Fruit fly (Drosophila melanogaster) whole organism, embryonic: ENCODE measurements around the gene arx.
A peak's percentile ranks its signal among the peaks of the same experiment; 100 is the strongest.

Experiments used
- CG10979 ChIP-seq: fragments of 200-800 bp; sonication (Bioruptor generic); optimal IDR thresholded peaks from 2 replicates; lab custom pipeline; 2018; ENCODE audit warnings: missing biosample characterization, mild to moderate bottlenecking, missing genetic modification characterization, moderate library complexity
- CG11504 ChIP-seq: fragments of 200-800 bp; sonication (Bioruptor generic); optimal IDR thresholded peaks from 3 replicates; lab custom pipeline; 2019; ENCODE audit warnings: missing biosample characterization, mild to moderate bottlenecking, missing genetic modification characterization, moderate library complexity
- CG11723 ChIP-seq: fragments of 200-800 bp; sonication (Bioruptor generic); optimal IDR thresholded peaks from 2 replicates; lab custom pipeline; 2017; ENCODE audit warnings: missing biosample characterization, mild to moderate bottlenecking, missing genetic modification characterization
- CG12155 ChIP-seq: fragments of 200-800 bp; sonication (Bioruptor generic); optimal IDR thresholded peaks from 3 replicates; lab custom pipeline; 2016; ENCODE audit warnings: missing biosample characterization, missing genetic modification characterization
- CG1233 ChIP-seq: fragments of 200-800 bp; sonication (Bioruptor generic); optimal IDR thresholded peaks from 4 replicates; lab custom pipeline; 2018; ENCODE audit warnings: missing biosample characterization, mild to moderate bottlenecking, missing genetic modification characterization
- CG12391 ChIP-seq: fragments of 200-800 bp; sonication (Bioruptor generic); optimal IDR thresholded peaks from 3 replicates; lab custom pipeline; 2018; ENCODE audit warnings: missing biosample characterization, mild to moderate bottlenecking, missing genetic modification characterization, moderate library complexity
- CG12659 ChIP-seq: fragments of 200-800 bp; sonication (Bioruptor generic); optimal IDR thresholded peaks from 3 replicates; lab custom pipeline; 2017; ENCODE audit warnings: mild to moderate bottlenecking, missing biosample characterization, missing genetic modification reagents, missing genetic modification characterization
- CG12769 ChIP-seq: fragments of 200-800 bp; sonication (Bioruptor generic); optimal IDR thresholded peaks from 2 replicates; lab custom pipeline; 2019; ENCODE audit warnings: missing biosample characterization, mild to moderate bottlenecking, missing genetic modification characterization, moderate library complexity
- CG13287 ChIP-seq: fragments of 200-800 bp; sonication (Bioruptor generic); IDR thresholded peaks from 2 replicates; pipeline ENCODE4 v1.3.6; 2022; ENCODE audit warnings: missing biosample characterization, missing genetic modification characterization; ENCODE audit not compliant: partially characterized antibody
- CG13296 ChIP-seq: fragments of 200-800 bp; sonication (Bioruptor generic); optimal IDR thresholded peaks from 3 replicates; lab custom pipeline; 2018; ENCODE audit warnings: missing biosample characterization, mild to moderate bottlenecking, missing genetic modification characterization
- CG17385 ChIP-seq: fragments of 200-800 bp; sonication (Bioruptor generic); optimal IDR thresholded peaks from 3 replicates; lab custom pipeline; 2018; ENCODE audit warnings: missing biosample characterization, mild to moderate bottlenecking, missing genetic modification characterization
- CG18599 ChIP-seq: fragments of 200-800 bp; sonication (Bioruptor generic); optimal IDR thresholded peaks from 3 replicates; lab custom pipeline; 2017; ENCODE audit warnings: missing biosample characterization, missing genetic modification characterization, mild to moderate bottlenecking, moderate library complexity, missing genetic modification reagents
- CG2199 ChIP-seq: fragments of 200-800 bp; sonication (Bioruptor generic); IDR thresholded peaks from 3 replicates; pipeline ENCODE4 v1.3.6; 2022; ENCODE audit warnings: missing biosample characterization, missing genetic modification characterization
- CG2889 ChIP-seq: fragments of 200-800 bp; sonication (Bioruptor generic); IDR thresholded peaks from 3 replicates; pipeline ENCODE4 v1.3.6; 2022; ENCODE audit warnings: missing biosample characterization, missing genetic modification characterization
- CG32532 ChIP-seq: fragments of 200-800 bp; sonication (Bioruptor generic); IDR thresholded peaks from 2 replicates; pipeline ENCODE4 v1.3.6; 2022; ENCODE audit warnings: missing biosample characterization, missing genetic modification characterization
- CG33557 ChIP-seq: fragments of 200-800 bp; sonication (Bioruptor generic); optimal IDR thresholded peaks from 2 replicates; lab custom pipeline; 2019; ENCODE audit warnings: missing biosample characterization, mild to moderate bottlenecking, missing genetic modification characterization, moderate library complexity
- CG6689 ChIP-seq: fragments of 200-800 bp; sonication (Bioruptor generic); IDR thresholded peaks from 2 replicates; pipeline ENCODE4 v1.3.6; 2022; ENCODE audit warnings: missing biosample characterization, missing genetic modification characterization
- CG6765 ChIP-seq: fragments of 200-800 bp; sonication (Bioruptor generic); optimal IDR thresholded peaks from 3 replicates; lab custom pipeline; 2017; ENCODE audit warnings: missing biosample characterization, mild to moderate bottlenecking, missing genetic modification characterization
- CG7928 ChIP-seq: fragments of 200-800 bp; sonication (Bioruptor generic); optimal IDR thresholded peaks from 2 replicates; lab custom pipeline; 2017; ENCODE audit warnings: missing biosample characterization, mild to moderate bottlenecking, missing genetic modification characterization
- CG7963 ChIP-seq: fragments of 200-800 bp; sonication (Bioruptor generic); IDR thresholded peaks from 3 replicates; pipeline ENCODE4 v1.3.6; 2022; ENCODE audit warnings: missing biosample characterization, missing genetic modification characterization; ENCODE audit not compliant: partially characterized antibody
- CG8290 ChIP-seq, 3 experiments: fragments of 200-800 bp; sonication (Bioruptor generic); optimal IDR thresholded peaks; 2 replicates each; lab custom pipeline; 2016 to 2019; ENCODE audit warnings: missing biosample characterization in 3 of 3, missing genetic modification characterization in 3 of 3, mild to moderate bottlenecking in 2 of 3, moderate library complexity in 1 of 3
- CG9797 ChIP-seq: fragments of 200-800 bp; sonication (Bioruptor generic); optimal IDR thresholded peaks from 3 replicates; lab custom pipeline; 2018; ENCODE audit warnings: missing biosample characterization, mild to moderate bottlenecking, missing genetic modification characterization
- CrebB ChIP-seq: fragments of 200-800 bp; sonication (Bioruptor generic); optimal IDR thresholded peaks from 3 replicates; lab custom pipeline; 2018; ENCODE audit warnings: missing biosample characterization, mild to moderate bottlenecking, missing genetic modification characterization
- E2f1 ChIP-seq: fragments of 200-800 bp; sonication (Bioruptor generic); IDR thresholded peaks from 2 replicates; pipeline ENCODE4 v1.3.6; 2022; ENCODE audit warnings: missing biosample characterization, missing genetic modification characterization
- Gug ChIP-seq: fragments of 200-800 bp; sonication (Bioruptor generic); IDR thresholded peaks from 4 replicates; pipeline ENCODE4 v1.3.6; 2022; ENCODE audit warnings: missing biosample characterization, missing genetic modification characterization
- H15 ChIP-seq: fragments of 200-800 bp; sonication (Bioruptor generic); IDR thresholded peaks from 3 replicates; pipeline ENCODE4 v1.3.6; 2022; ENCODE audit warnings: missing biosample characterization, missing genetic modification characterization
- Hey ChIP-seq: fragments of 200-800 bp; sonication (Bioruptor generic); optimal IDR thresholded peaks from 3 replicates; lab custom pipeline; 2018; ENCODE audit warnings: missing biosample characterization, mild to moderate bottlenecking, missing genetic modification characterization
- HmgZ ChIP-seq: fragments of 200-800 bp; sonication (Bioruptor generic); optimal IDR thresholded peaks from 2 replicates; lab custom pipeline; 2018; ENCODE audit warnings: missing biosample characterization, mild to moderate bottlenecking, missing genetic modification characterization
- Hmr ChIP-seq: fragments of 200-800 bp; sonication (Bioruptor generic); optimal IDR thresholded peaks from 3 replicates; lab custom pipeline; 2017; ENCODE audit warnings: mild to moderate bottlenecking, missing biosample characterization, missing genetic modification reagents, missing genetic modification characterization
- Kr ChIP-seq: fragments of 200-800 bp; sonication (Bioruptor generic); optimal IDR thresholded peaks from 2 replicates; lab custom pipeline; 2017; ENCODE audit warnings: missing biosample characterization, mild to moderate bottlenecking, missing genetic modification characterization
- TFAM ChIP-seq: fragments of 200-800 bp; sonication (Bioruptor generic); optimal IDR thresholded peaks from 2 replicates; lab custom pipeline; 2017; ENCODE audit warnings: missing biosample characterization, missing genetic modification characterization, inconsistent platforms
- Vsx1 ChIP-seq: fragments of 200-800 bp; sonication (Bioruptor generic); optimal IDR thresholded peaks from 2 replicates; lab custom pipeline; 2017; ENCODE audit warnings: missing biosample characterization, mild to moderate bottlenecking, missing genetic modification characterization, missing genetic modification reagents
- YL-1 ChIP-seq: fragments of 200-800 bp; sonication (Bioruptor generic); optimal IDR thresholded peaks from 3 replicates; lab custom pipeline; 2017; ENCODE audit warnings: missing biosample characterization, mild to moderate bottlenecking, missing genetic modification characterization
- az2 ChIP-seq: fragments of 200-800 bp; sonication (Bioruptor generic); optimal IDR thresholded peaks from 3 replicates; lab custom pipeline; 2016; ENCODE audit warnings: missing biosample characterization, missing genetic modification characterization
- crol ChIP-seq: fragments of 200-800 bp; sonication (Bioruptor generic); IDR thresholded peaks from 2 replicates; pipeline ENCODE4 v1.3.6; 2022; ENCODE audit warnings: missing biosample characterization, missing genetic modification characterization
- emc ChIP-seq: fragments of 200-800 bp; sonication (Bioruptor generic); optimal IDR thresholded peaks from 2 replicates; lab custom pipeline; 2016; ENCODE audit warnings: missing biosample characterization, missing genetic modification characterization
- ems ChIP-seq: fragments of 200-800 bp; sonication (Bioruptor generic); optimal IDR thresholded peaks from 3 replicates; lab custom pipeline; 2016; ENCODE audit warnings: missing biosample characterization, missing genetic modification characterization
- fd102C ChIP-seq: fragments of 200-800 bp; sonication (Bioruptor generic); optimal IDR thresholded peaks from 2 replicates; lab custom pipeline; 2018; ENCODE audit warnings: missing biosample characterization, mild to moderate bottlenecking, missing genetic modification characterization, moderate library complexity
- ind ChIP-seq: fragments of 200-800 bp; sonication (Bioruptor generic); optimal IDR thresholded peaks from 3 replicates; lab custom pipeline; 2016; ENCODE audit warnings: missing biosample characterization, missing genetic modification characterization
- jigr1 ChIP-seq: fragments of 200-800 bp; sonication (Bioruptor generic); IDR thresholded peaks from 3 replicates; pipeline ENCODE4 v1.3.6; 2022; ENCODE audit warnings: missing biosample characterization, missing genetic modification characterization
- oc ChIP-seq: fragments of 200-800 bp; sonication (Bioruptor generic); optimal IDR thresholded peaks from 2 replicates; lab custom pipeline; 2018; ENCODE audit warnings: missing biosample characterization, mild to moderate bottlenecking, missing genetic modification characterization, moderate library complexity
- odd ChIP-seq: fragments of 200-800 bp; sonication (Bioruptor generic); optimal IDR thresholded peaks from 2 replicates; lab custom pipeline; 2017; ENCODE audit warnings: missing biosample characterization, mild to moderate bottlenecking, missing genetic modification characterization
- sisA ChIP-seq: fragments of 200-800 bp; sonication (Bioruptor generic); IDR thresholded peaks from 2 replicates; pipeline ENCODE4 v1.3.6; 2022; ENCODE audit warnings: missing biosample characterization, missing genetic modification characterization
- slou ChIP-seq: fragments of 200-800 bp; sonication (Bioruptor generic); optimal IDR thresholded peaks from 3 replicates; lab custom pipeline; 2016; ENCODE audit warnings: missing biosample characterization, missing genetic modification characterization
- tgo ChIP-seq: fragments of 200-800 bp; sonication (Bioruptor generic); IDR thresholded peaks from 3 replicates; pipeline ENCODE4 v1.3.6; 2022; ENCODE audit warnings: missing biosample characterization, missing genetic modification characterization
- unc-4 ChIP-seq: fragments of 200-800 bp; sonication (Bioruptor generic); IDR thresholded peaks from 2 replicates; pipeline ENCODE4 v1.3.6; 2022; ENCODE audit warnings: missing biosample characterization, missing genetic modification characterization; ENCODE audit not compliant: partially characterized antibody
- vfl ChIP-seq: fragments of 200-800 bp; sonication (Bioruptor generic); optimal IDR thresholded peaks from 2 replicates; lab custom pipeline; 2016; ENCODE audit warnings: missing biosample characterization, missing genetic modification characterization
- wek ChIP-seq: fragments of 200-800 bp; sonication (Bioruptor generic); optimal IDR thresholded peaks from 3 replicates; lab custom pipeline; 2018; ENCODE audit warnings: missing biosample characterization, mild to moderate bottlenecking, missing genetic modification characterization, moderate library complexity

arx gene

DNA sequence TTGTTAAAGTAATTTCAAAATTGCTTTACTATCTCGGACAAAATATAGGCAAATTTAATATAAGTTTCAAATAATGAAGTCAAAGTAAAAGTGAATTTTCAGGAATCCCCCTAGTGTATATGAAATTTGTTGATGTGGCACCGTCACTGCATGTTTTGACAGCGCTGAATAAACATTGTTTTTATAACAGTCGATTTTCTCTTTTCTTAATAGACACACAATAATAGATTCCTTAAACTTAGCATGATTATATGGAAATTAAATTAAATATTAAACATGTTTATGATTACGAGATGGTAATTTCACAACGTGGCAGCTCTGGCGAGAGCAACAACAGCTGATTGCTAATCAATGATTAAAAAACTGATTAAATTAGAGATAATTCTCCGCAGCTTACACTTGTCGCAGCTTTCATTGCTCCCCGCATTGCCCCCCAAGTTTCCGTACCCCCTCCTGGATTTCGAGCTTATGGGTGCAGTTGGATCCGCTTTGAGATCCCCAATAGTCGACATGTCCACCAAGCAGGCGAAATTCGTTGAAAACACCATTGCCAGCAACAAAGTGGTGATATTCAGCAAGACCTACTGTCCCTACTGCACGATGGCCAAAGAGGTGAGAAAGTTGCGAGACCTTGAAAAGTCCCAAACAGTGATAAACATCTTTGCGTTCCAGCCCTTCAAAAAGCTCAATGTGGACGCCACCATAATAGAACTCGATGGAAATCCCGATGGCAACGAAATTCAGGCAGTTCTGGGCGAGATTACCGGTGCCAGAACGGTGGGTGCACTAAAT lies 32.1 kb downstream of the arx start, which contains the start of gene Grx1 (continued):
- TF ChIP-seq tgo (GFP tag; lab: Robert Waterston, UW) (peak; percentile 26; the same call in 1 of the 3 replicates), CG10979 (tag; lab: Kevin White, UChicago) (peak; percentile 51), HmgZ (tag; lab: Kevin White, UChicago) (no peak), Gug (GFP tag; lab: Robert Waterston, UW) (no peak), Hmr (GFP tag; lab: Kevin White, UChicago) (peak; percentile 59), crol (GFP tag; lab: Robert Waterston, UW) (peak; percentile 77), CG6765 (peak; percentile 61), Hey (tag; lab: Kevin White, UChicago) (no peak), CG8290 (GFP tag; optimal IDR thresholded peaks at IDR 0.05; lab: Kevin White, UChicago) (peak; percentile 50), CG8290 (tag; optimal IDR thresholded peaks at IDR 0.05; lab: Kevin White, UChicago) (peak in 1 of 2 experiments; percentile 35), unc-4 (no peak), emc (GFP tag; lab: Kevin White, UChicago) (no peak), az2 (peak; percentile 69), Kr (no peak), CG32532 (peak; percentile 45; the same call in 1 of the 2 replicates), CG12391 (tag; lab: Kevin White, UChicago) (peak; percentile 77), CG13287 (GFP tag; lab: Robert Waterston, UW) (peak; percentile 54), CG12659 (peak; percentile 73), CG2889 (GFP tag; lab: Robert Waterston, UW) (no peak), CG2199 (GFP tag; lab: Robert Waterston, UW) (no peak), H15 (GFP tag; lab: Robert Waterston, UW) (no peak), ind (GFP tag; lab: Kevin White, UChicago) (peak; percentile 66), YL-1 (GFP tag; lab: Kevin White, UChicago) (peak; percentile 28), wek (peak; percentile 97), jigr1 (no peak), CG18599 (peak; percentile 52), CG12769 (peak; percentile 6), Vsx1 (GFP tag; lab: Kevin White, UChicago) (peak; percentile 62), CG17385 (GFP tag; lab: Kevin White, UChicago) (peak; percentile 51), TFAM (no peak), CG13296 (GFP tag; lab: Kevin White, UChicago) (peak; percentile 49), CrebB (tag; lab: Kevin White, UChicago) (peak; percentile 38), sisA (GFP tag; lab: Robert Waterston, UW) (no peak; the same call in 1 of the 2 replicates), CG6689 (peak; percentile 61), CG11504 (peak; percentile 77), CG9797 (no peak), ems (GFP tag; lab: Kevin White, UChicago) (peak; percentile 36), CG1233 (GFP tag; lab: Kevin White, UChicago) (peak; percentile 38), CG12155 (GFP tag; lab: Kevin White, UChicago) (peak; percentile 54), E2f1 (GFP tag; lab: Robert Waterston, UW) (no peak), oc (peak; percentile 0), CG7928 (GFP tag; lab: Kevin White, UChicago) (peak; percentile 40), CG33557 (GFP tag; lab: Kevin White, UChicago) (peak; percentile 17), fd102C (no peak), CG7963 (no peak), odd (peak; percentile 33), slou (GFP tag; lab: Kevin White, UChicago) (no peak), CG11723 (GFP tag; lab: Kevin White, UChicago) (no peak), vfl (GFP tag; lab: Kevin White, UChicago) (no peak)
